Fruit fly (Drosophila melanogaster) whole organism, embryonic: Measurements from ENCODE around the gene Mocs1.

Experiments used
- Atf-2 ChIP-seq: fragments of 200-800 bp; sonication (Bioruptor generic); optimal IDR thresholded peaks from 2 replicates; lab custom pipeline; 2016; ENCODE audit warnings: missing biosample characterization, missing genetic modification characterization
- Blimp-1 ChIP-seq: fragments of 200-800 bp; sonication (Bioruptor generic); optimal IDR thresholded peaks from 3 replicates; lab custom pipeline; 2018; ENCODE audit warnings: missing biosample characterization, missing genetic modification characterization, mild to moderate bottlenecking, moderate library complexity, missing genetic modification reagents
- BtbVII ChIP-seq: fragments of 200-800 bp; sonication (Bioruptor generic); optimal IDR thresholded peaks from 3 replicates; lab custom pipeline; 2017; ENCODE audit warnings: missing biosample characterization, mild to moderate bottlenecking, missing genetic modification characterization
- C15 ChIP-seq: fragments of 200-800 bp; sonication (Bioruptor generic); IDR thresholded peaks from 3 replicates; pipeline ENCODE4 v1.3.6; 2022; ENCODE audit warnings: missing biosample characterization, missing genetic modification characterization
- CG10267 ChIP-seq: fragments of 200-800 bp; sonication (Bioruptor generic); optimal IDR thresholded peaks from 2 replicates; lab custom pipeline; 2018; ENCODE audit warnings: missing biosample characterization, mild to moderate bottlenecking, missing genetic modification characterization, moderate library complexity
- CG10462 ChIP-seq: fragments of 200-800 bp; sonication (Bioruptor generic); optimal IDR thresholded peaks from 2 replicates; lab custom pipeline; 2016; ENCODE audit warnings: missing biosample characterization, missing genetic modification characterization
- CG11093 ChIP-seq: fragments of 200-800 bp; sonication (Bioruptor generic); IDR thresholded peaks from 3 replicates; pipeline ENCODE4 v1.3.6; 2022; ENCODE audit warnings: missing biosample characterization, missing genetic modification characterization
- CG11456 ChIP-seq: fragments of 200-800 bp; sonication (Bioruptor generic); IDR thresholded peaks from 3 replicates; pipeline ENCODE4 v1.3.6; 2022; ENCODE audit warnings: missing biosample characterization, missing genetic modification characterization
- CG11560 ChIP-seq: fragments of 200-800 bp; sonication (Bioruptor generic); IDR thresholded peaks from 3 replicates; pipeline ENCODE4 v1.3.6; 2022; ENCODE audit warnings: missing biosample characterization, missing genetic modification characterization
- CG11696 ChIP-seq: fragments of 200-800 bp; sonication (Bioruptor generic); IDR thresholded peaks from 2 replicates; pipeline ENCODE4 v1.3.6; 2022; ENCODE audit warnings: missing biosample characterization, missing genetic modification characterization
- CG12104 ChIP-seq: fragments of 200-800 bp; sonication (Bioruptor generic); optimal IDR thresholded peaks from 3 replicates; lab custom pipeline; 2016; ENCODE audit warnings: missing biosample characterization, missing genetic modification characterization
- CG12391 ChIP-seq: fragments of 200-800 bp; sonication (Bioruptor generic); optimal IDR thresholded peaks from 3 replicates; lab custom pipeline; 2018; ENCODE audit warnings: missing biosample characterization, mild to moderate bottlenecking, missing genetic modification characterization, moderate library complexity
- CG12769 ChIP-seq: fragments of 200-800 bp; sonication (Bioruptor generic); optimal IDR thresholded peaks from 2 replicates; lab custom pipeline; 2019; ENCODE audit warnings: missing biosample characterization, mild to moderate bottlenecking, missing genetic modification characterization, moderate library complexity
- CG1529 ChIP-seq: fragments of 200-800 bp; sonication (Bioruptor generic); optimal IDR thresholded peaks from 3 replicates; lab custom pipeline; 2018; ENCODE audit warnings: missing biosample characterization, missing genetic modification characterization
- CG1647 ChIP-seq: fragments of 200-800 bp; sonication (Bioruptor generic); optimal IDR thresholded peaks from 3 replicates; lab custom pipeline; 2016; ENCODE audit warnings: missing biosample characterization, missing genetic modification characterization
- CG16779 ChIP-seq: fragments of 200-800 bp; sonication (Bioruptor generic); IDR thresholded peaks from 2 replicates; pipeline ENCODE4 v1.3.6; 2022; ENCODE audit warnings: missing biosample characterization, missing genetic modification characterization
- CG17186 ChIP-seq: fragments of 200-800 bp; sonication (Bioruptor generic); optimal IDR thresholded peaks from 3 replicates; lab custom pipeline; 2017; ENCODE audit warnings: missing biosample characterization, missing genetic modification reagents, missing genetic modification characterization
- CG17385 ChIP-seq: fragments of 200-800 bp; sonication (Bioruptor generic); optimal IDR thresholded peaks from 3 replicates; lab custom pipeline; 2018; ENCODE audit warnings: missing biosample characterization, mild to moderate bottlenecking, missing genetic modification characterization
- CG18619 ChIP-seq: fragments of 200-800 bp; sonication (Bioruptor generic); optimal IDR thresholded peaks from 3 replicates; lab custom pipeline; 2017; ENCODE audit warnings: missing biosample characterization, mild to moderate bottlenecking, missing genetic modification characterization
- CG2120 ChIP-seq: fragments of 200-800 bp; sonication (Bioruptor generic); optimal IDR thresholded peaks from 3 replicates; lab custom pipeline; 2016; ENCODE audit warnings: missing biosample characterization, missing genetic modification characterization
- CG2199 ChIP-seq: fragments of 200-800 bp; sonication (Bioruptor generic); IDR thresholded peaks from 3 replicates; pipeline ENCODE4 v1.3.6; 2022; ENCODE audit warnings: missing biosample characterization, missing genetic modification characterization
- CG9437 ChIP-seq: fragments of 200-800 bp; sonication (Bioruptor generic); optimal IDR thresholded peaks from 2 replicates; lab custom pipeline; 2018; ENCODE audit warnings: missing biosample characterization, mild to moderate bottlenecking, missing genetic modification characterization
- CG9727 ChIP-seq: fragments of 200-800 bp; sonication (Bioruptor generic); optimal IDR thresholded peaks from 3 replicates; lab custom pipeline; 2017; ENCODE audit warnings: missing biosample characterization, mild to moderate bottlenecking, missing genetic modification characterization
- CG9876 ChIP-seq: fragments of 200-800 bp; sonication (Bioruptor generic); optimal IDR thresholded peaks from 2 replicates; lab custom pipeline; 2016; ENCODE audit warnings: missing biosample characterization, missing genetic modification characterization
- CHES-1-like ChIP-seq: fragments of 200-800 bp; sonication (Bioruptor generic); optimal IDR thresholded peaks from 2 replicates; lab custom pipeline; 2016; ENCODE audit warnings: missing biosample characterization, missing genetic modification characterization
- Dbx ChIP-seq: fragments of 200-800 bp; sonication (Bioruptor generic); IDR thresholded peaks from 3 replicates; pipeline ENCODE4 v1.3.6; 2022; ENCODE audit warnings: missing biosample characterization, missing genetic modification characterization
- Doc2 ChIP-seq: fragments of 200-800 bp; sonication (Bioruptor generic); IDR thresholded peaks from 2 replicates; pipeline ENCODE4 v1.3.6; 2022; ENCODE audit warnings: missing biosample characterization, missing genetic modification characterization
- Drgx ChIP-seq: fragments of 200-800 bp; sonication (Bioruptor generic); IDR thresholded peaks from 2 replicates; pipeline ENCODE4 v1.3.6; 2022; ENCODE audit warnings: missing biosample characterization, missing genetic modification characterization
- ERR ChIP-seq: fragments of 200-800 bp; sonication (Bioruptor generic); optimal IDR thresholded peaks from 2 replicates; lab custom pipeline; 2016; ENCODE audit warnings: missing biosample characterization, missing genetic modification characterization
- Ets97D ChIP-seq: fragments of 200-800 bp; sonication (Bioruptor generic); optimal IDR thresholded peaks from 3 replicates; lab custom pipeline; 2016; ENCODE audit warnings: missing biosample characterization, missing genetic modification characterization
- Gsc ChIP-seq: fragments of 200-800 bp; sonication (Bioruptor generic); IDR thresholded peaks from 2 replicates; pipeline ENCODE4 v1.3.6; 2022; ENCODE audit warnings: missing biosample characterization, missing genetic modification characterization
- Gug ChIP-seq: fragments of 200-800 bp; sonication (Bioruptor generic); IDR thresholded peaks from 4 replicates; pipeline ENCODE4 v1.3.6; 2022; ENCODE audit warnings: missing biosample characterization, missing genetic modification characterization
- MESR4 ChIP-seq: fragments of 200-800 bp; sonication (Bioruptor generic); optimal IDR thresholded peaks from 2 replicates; lab custom pipeline; 2018; ENCODE audit warnings: missing biosample characterization, mild to moderate bottlenecking, missing genetic modification characterization, moderate library complexity
- Mad ChIP-seq: fragments of 200-800 bp; sonication (Bioruptor generic); optimal IDR thresholded peaks from 2 replicates; lab custom pipeline; 2016; ENCODE audit warnings: missing biosample characterization, missing genetic modification characterization
- Max ChIP-seq: fragments of 200-800 bp; sonication (Bioruptor generic); optimal IDR thresholded peaks from 2 replicates; lab custom pipeline; 2016; ENCODE audit warnings: missing biosample characterization, mild to moderate bottlenecking, missing genetic modification characterization
- Ptx1 ChIP-seq: fragments of 200-800 bp; sonication (Bioruptor generic); IDR thresholded peaks from 2 replicates; pipeline ENCODE4 v1.3.6; 2022; ENCODE audit warnings: missing biosample characterization, missing genetic modification characterization
- Ravus ChIP-seq: fragments of 200-800 bp; sonication (Bioruptor generic); IDR thresholded peaks from 2 replicates; pipeline ENCODE4 v1.3.6; 2022; ENCODE audit warnings: missing biosample characterization, missing genetic modification characterization
- Spps ChIP-seq: fragments of 200-800 bp; sonication (Bioruptor generic); optimal IDR thresholded peaks from 2 replicates; lab custom pipeline; 2018; ENCODE audit warnings: missing biosample characterization, mild to moderate bottlenecking, missing genetic modification characterization
- bab2 ChIP-seq: fragments of 200-800 bp; sonication (Bioruptor generic); optimal IDR thresholded peaks from 2 replicates; lab custom pipeline; 2016; ENCODE audit warnings: missing biosample characterization, missing genetic modification characterization
- bsh ChIP-seq, 2 experiments: fragments of 200-800 bp; sonication (Bioruptor generic); optimal IDR thresholded peaks; 2 replicates each; lab custom pipeline; 2017 to 2018; ENCODE audit warnings: mild to moderate bottlenecking in 2 of 2, missing biosample characterization in 2 of 2, missing genetic modification characterization in 2 of 2, moderate library complexity in 1 of 2
- gfzf ChIP-seq: fragments of 200-800 bp; sonication (Bioruptor generic); optimal IDR thresholded peaks from 2 replicates; lab custom pipeline; 2016; ENCODE audit warnings: missing biosample characterization, mild to moderate bottlenecking, missing genetic modification characterization, moderate library complexity
- h ChIP-seq: fragments of >200 bp; optimal IDR thresholded peaks from 2 replicates; lab custom pipeline; 2017
- ham ChIP-seq: fragments of 200-800 bp; sonication (Bioruptor generic); IDR thresholded peaks from 2 replicates; pipeline ENCODE4 v1.3.6; 2022; ENCODE audit warnings: missing biosample characterization, missing genetic modification characterization
- her ChIP-seq: fragments of 200-800 bp; sonication (Bioruptor generic); optimal IDR thresholded peaks from 2 replicates; lab custom pipeline; 2016; ENCODE audit warnings: missing biosample characterization, missing genetic modification characterization
- knrl ChIP-seq: fragments of 200-800 bp; sonication (Bioruptor generic); IDR thresholded peaks from 3 replicates; pipeline ENCODE4 v1.3.6; 2022; ENCODE audit warnings: missing biosample characterization, missing genetic modification characterization; ENCODE audit not compliant: partially characterized antibody
- lmd ChIP-seq: fragments of 200-800 bp; sonication (Bioruptor generic); IDR thresholded peaks from 2 replicates; pipeline ENCODE4 v1.3.6; 2022; ENCODE audit warnings: missing biosample characterization, missing genetic modification characterization
- onecut ChIP-seq: fragments of 200-800 bp; sonication (Bioruptor generic); IDR thresholded peaks from 2 replicates; pipeline ENCODE4 v1.3.6; 2022; ENCODE audit warnings: missing biosample characterization, missing genetic modification characterization
- pb ChIP-seq: fragments of 200-800 bp; sonication (Bioruptor generic); optimal IDR thresholded peaks from 3 replicates; lab custom pipeline; 2016; ENCODE audit warnings: missing biosample characterization, missing genetic modification characterization
- row ChIP-seq: fragments of 200-800 bp; sonication (Bioruptor generic); IDR thresholded peaks from 3 replicates; pipeline ENCODE4 v1.3.6; 2022; ENCODE audit warnings: missing biosample characterization, missing genetic modification characterization
- slp2 ChIP-seq: fragments of 200-800 bp; sonication (Bioruptor generic); optimal IDR thresholded peaks from 2 replicates; lab custom pipeline; 2016; ENCODE audit warnings: missing biosample characterization, missing genetic modification characterization
- toy ChIP-seq: fragments of 200-800 bp; sonication (Bioruptor generic); IDR thresholded peaks from 2 replicates; pipeline ENCODE4 v1.3.6; 2022; ENCODE audit warnings: missing biosample characterization, missing genetic modification characterization

Mocs1 gene

DNA sequence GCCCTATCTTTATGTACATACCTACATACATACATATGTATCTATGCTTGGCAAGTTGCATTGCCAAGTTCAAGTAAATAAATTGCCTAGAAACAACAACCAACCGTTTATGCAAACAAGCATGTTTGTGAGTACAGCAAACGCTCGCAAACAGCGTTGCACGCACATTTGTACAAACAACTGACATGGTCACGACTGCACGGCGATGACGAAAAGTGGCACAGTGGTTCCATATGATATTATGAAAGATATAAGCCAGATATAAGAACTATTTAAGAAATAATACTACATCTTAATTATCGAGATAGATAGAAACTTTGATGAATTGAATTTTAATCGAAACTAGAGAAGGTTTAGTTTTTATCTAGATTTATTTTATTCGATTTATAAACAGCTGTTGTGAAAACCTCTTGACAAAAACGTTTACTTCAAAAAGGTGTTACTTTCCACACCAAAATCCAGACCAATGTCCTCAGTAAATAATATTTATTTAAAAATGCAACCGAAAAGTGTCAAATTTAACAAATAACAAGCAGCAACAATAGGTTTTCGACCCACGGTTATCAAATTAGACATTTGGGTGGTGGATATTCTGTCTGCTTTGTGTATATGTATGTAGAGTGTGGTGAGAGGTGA is 19.6 kb downstream of the Mocs1 start (continued):
- TF ChIP-seq lmd (GFP tag; lab: Robert Waterston, UW) (peak; percentile 84; the same call in 1 of the 2 replicates), CG12769 (tag; lab: Kevin White, UChicago) (peak; percentile 3), CG1647 (GFP tag; lab: Kevin White, UChicago) (peak; percentile 73), Doc2 (GFP tag; lab: Robert Waterston, UW) (peak; percentile 49; the same call in 1 of the 2 replicates), CG17385 (GFP tag; lab: Kevin White, UChicago) (peak; percentile 91), onecut (GFP tag; lab: Robert Waterston, UW) (peak; percentile 79), CG9727 (peak; percentile 97), CG2199 (GFP tag; lab: Robert Waterston, UW) (peak; percentile 61; the same call in 2 of the 3 replicates), CG1529 (GFP tag; lab: Kevin White, UChicago) (peak; percentile 94), her (peak; percentile 54), Drgx (GFP tag; lab: Robert Waterston, UW) (peak; percentile 79), Gsc (GFP tag; lab: Robert Waterston, UW) (peak; percentile 44; the same call in 1 of the 2 replicates), CG17186 (peak; percentile 52), CG2120 (GFP tag; lab: Kevin White, UChicago) (peak; percentile 76), CG16779 (no peak), Ravus (GFP tag; lab: Robert Waterston, UW) (no peak; the same call in none of the 2 replicates), Spps (tag; lab: Kevin White, UChicago) (peak; percentile 53), CHES-1-like (GFP tag; lab: Kevin White, UChicago) (peak; percentile 75), gfzf (GFP tag; lab: Kevin White, UChicago) (no peak), CG18619 (GFP tag; lab: Kevin White, UChicago) (peak; percentile 93), Ets97D (GFP tag; lab: Kevin White, UChicago) (peak; percentile 67), h (lab: Kevin White, UChicago) (no peak), CG12104 (GFP tag; lab: Kevin White, UChicago) (peak; percentile 87), CG10267 (tag; lab: Kevin White, UChicago) (peak; percentile 88), Mad (GFP tag; lab: Kevin White, UChicago) (peak; percentile 77), CG9437 (GFP tag; lab: Kevin White, UChicago) (peak; percentile 96), CG11093 (peak; percentile 72), CG12391 (tag; lab: Kevin White, UChicago) (peak; percentile 96), CG10462 (GFP tag; lab: Kevin White, UChicago) (peak; percentile 92), Ptx1 (GFP tag; lab: Robert Waterston, UW) (peak; percentile 84), CG11560 (tag; lab: Robert Waterston, UW) (0 out of 3 replicates have a peak, but pooled peaks have one; percentile 55), Dbx (GFP tag; lab: Robert Waterston, UW) (peak; percentile 53; the same call in 1 of the 3 replicates), knrl (GFP tag; lab: Robert Waterston, UW) (peak; percentile 44; the same call in 1 of the 3 replicates), slp2 (GFP tag; lab: Kevin White, UChicago) (peak; percentile 80), ERR (GFP tag; lab: Kevin White, UChicago) (no peak), Gug (GFP tag; lab: Robert Waterston, UW) (peak; percentile 54; the same call in 3 of the 4 replicates), Atf-2 (GFP tag; lab: Kevin White, UChicago) (peak; percentile 88), CG11696 (GFP tag; lab: Robert Waterston, UW) (peak; percentile 46), toy (0 out of 2 replicates have a peak, but pooled peaks have one; percentile 8), CG9876 (GFP tag; lab: Kevin White, UChicago) (peak; percentile 23), bsh (GFP tag; optimal IDR thresholded peaks at IDR 0.05; lab: Kevin White, UChicago) (peak; percentile 58 to 89), pb (GFP tag; lab: Kevin White, UChicago) (peak; percentile 34), BtbVII (GFP tag; lab: Kevin White, UChicago) (peak; percentile 78), Max (GFP tag; lab: Kevin White, UChicago) (peak; percentile 93), ham (no peak), MESR4 (no peak), CG11456 (no peak), Blimp-1 (peak; percentile 78), C15 (GFP tag; lab: Robert Waterston, UW) (0 out of 3 replicates have a peak, but pooled peaks have one; percentile 39), bab2 (peak; percentile 82), row (peak; percentile 90)
